Worm (Caenorhabditis elegans) whole organism, early embryonic: ENCODE data around the gene K07H8.9.

Experiments
- B0310.2 ChIP-seq: sonication (generic microtip); optimal IDR thresholded peaks from 2 replicates; lab custom pipeline; 2016; ENCODE audit warnings: mild to moderate bottlenecking, missing genetic modification characterization, missing compliant biosample characterization
- F13C5.2 ChIP-seq: sonication (generic microtip); optimal IDR thresholded peaks from 2 replicates; lab custom pipeline; 2017; ENCODE audit warnings: mild to moderate bottlenecking, missing genetic modification characterization, inconsistent platforms, missing compliant biosample characterization
- aly-1 ChIP-seq: sonication (generic microtip); optimal IDR thresholded peaks from 2 replicates; lab custom pipeline; 2016; ENCODE audit warnings: missing genetic modification characterization, missing compliant biosample characterization
- ama-1 ChIP-seq: fragments of 150-350 bp; optimal IDR thresholded peaks from 2 replicates; lab custom pipeline; 2014
- ceh-13 ChIP-seq: fragments of 200-800 bp; sonication (Bioruptor generic); optimal IDR thresholded peaks from 2 replicates; lab custom pipeline; 2018; ENCODE audit warnings: mild to moderate bottlenecking, missing genetic modification characterization, missing compliant biosample characterization
- ceh-36 ChIP-seq: sonication (generic microtip); optimal IDR thresholded peaks from 2 replicates; lab custom pipeline; 2016; ENCODE audit warnings: missing genetic modification characterization, inconsistent platforms, missing compliant biosample characterization
- ets-7 ChIP-seq: sonication (generic microtip); optimal IDR thresholded peaks from 2 replicates; lab custom pipeline; 2016; ENCODE audit warnings: missing genotype, missing genetic modification characterization, missing compliant biosample characterization
- flt-1 ChIP-seq: fragments of 200-800 bp; sonication (Bioruptor generic); IDR thresholded peaks from 2 replicates; pipeline ENCODE4 v1.3.6; 2022; ENCODE audit warnings: missing genetic modification characterization, missing compliant biosample characterization
- hmbx-1 ChIP-seq: sonication (generic microtip); optimal IDR thresholded peaks from 2 replicates; lab custom pipeline; 2016; ENCODE audit warnings: mild to moderate bottlenecking, missing genetic modification characterization, missing compliant biosample characterization
- hmg-4 ChIP-seq: fragments of 200-800 bp; sonication (Bioruptor generic); optimal IDR thresholded peaks from 2 replicates; lab custom pipeline; 2018; ENCODE audit warnings: mild to moderate bottlenecking, missing genetic modification characterization, missing compliant biosample characterization
- hnd-1 ChIP-seq: sonication (generic microtip); optimal IDR thresholded peaks from 2 replicates; lab custom pipeline; 2016; ENCODE audit warnings: missing genetic modification characterization, missing compliant biosample characterization
- pes-1 ChIP-seq: fragments of 200-800 bp; sonication (Bioruptor generic); IDR thresholded peaks from 2 replicates; pipeline ENCODE4 v1.3.6; 2022; ENCODE audit warnings: missing genetic modification reagents, missing genetic modification characterization, missing compliant biosample characterization
- scrt-1 ChIP-seq: fragments of 200-800 bp; sonication (Bioruptor generic); IDR thresholded peaks from 2 replicates; pipeline ENCODE4 v1.3.6; 2022; ENCODE audit warnings: missing genetic modification characterization, missing compliant biosample characterization
- sea-1 ChIP-seq: fragments of 200-800 bp; sonication (Bioruptor generic); conservative IDR thresholded peaks from 2 replicates; pipeline ENCODE4 v1.3.6; 2022; ENCODE audit warnings: missing genetic modification characterization, missing compliant biosample characterization
- tbx-11 ChIP-seq: fragments of 200-800 bp; sonication (Bioruptor generic); IDR thresholded peaks from 2 replicates; pipeline ENCODE4 v1.3.6; 2022; ENCODE audit warnings: missing genetic modification characterization, missing compliant biosample characterization
- tbx-37 ChIP-seq: fragments of 200-800 bp; sonication (Bioruptor generic); conservative IDR thresholded peaks from 2 replicates; pipeline ENCODE4 v1.3.6; 2022; ENCODE audit warnings: missing genetic modification reagents, missing genetic modification characterization, missing compliant biosample characterization
- tra-4 ChIP-seq: sonication (generic microtip); optimal IDR thresholded peaks from 2 replicates; lab custom pipeline; 2017; ENCODE audit warnings: missing genetic modification characterization, missing compliant biosample characterization

The K07H8.9 gene

ce11 chrIV:8289105-8289504 lies 2.8 kb upstream of the K07H8.9 start:
- TF ChIP-seq sea-1 (GFP tag; lab: Robert Waterston, UW) (0 out of 2 replicates have a peak, but pooled peaks have one; percentile 10), tra-4 (tag; lab: Kevin White, UChicago) (no peak)

ce11 chrIV:8287287-8287686 lies 1.0 kb upstream of the K07H8.9 start:
- TF ChIP-seq F13C5.2 (tag; lab: Kevin White, UChicago) (no peak), aly-1 (no peak), hmg-4 (GFP tag; lab: Kevin White, UChicago) (no peak), B0310.2 (no peak), tbx-11 (GFP tag; lab: Robert Waterston, UW) (no peak), ceh-36 (tag; lab: Kevin White, UChicago) (no peak)

DNA sequence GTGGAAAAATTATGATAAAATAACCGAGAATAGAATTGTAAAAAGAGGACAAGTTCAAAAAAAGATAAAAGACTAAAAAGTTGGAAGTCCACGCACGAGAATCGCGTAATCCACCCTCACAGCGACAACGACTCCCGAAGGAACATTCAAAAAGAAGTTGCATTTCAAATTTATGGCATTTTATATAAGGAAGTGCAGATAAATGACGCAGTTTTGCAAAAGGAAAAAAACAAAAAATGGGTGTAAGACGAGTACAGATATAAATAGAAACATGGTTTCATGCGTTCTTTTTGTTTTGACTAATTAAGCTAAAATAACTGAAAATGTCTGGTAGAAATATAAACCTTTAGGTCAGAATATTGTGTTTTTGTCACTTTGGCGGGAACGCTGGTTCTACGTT lies 3.1 kb downstream of the K07H8.9 start:
- no peak for TF ChIP-seq ceh-36 (tag; lab: Kevin White, UChicago)
- no peak for TF ChIP-seq ets-7 (tag; lab: Kevin White, UChicago)
- no peak for TF ChIP-seq flt-1 (GFP tag; lab: Robert Waterston, UW)

DNA sequence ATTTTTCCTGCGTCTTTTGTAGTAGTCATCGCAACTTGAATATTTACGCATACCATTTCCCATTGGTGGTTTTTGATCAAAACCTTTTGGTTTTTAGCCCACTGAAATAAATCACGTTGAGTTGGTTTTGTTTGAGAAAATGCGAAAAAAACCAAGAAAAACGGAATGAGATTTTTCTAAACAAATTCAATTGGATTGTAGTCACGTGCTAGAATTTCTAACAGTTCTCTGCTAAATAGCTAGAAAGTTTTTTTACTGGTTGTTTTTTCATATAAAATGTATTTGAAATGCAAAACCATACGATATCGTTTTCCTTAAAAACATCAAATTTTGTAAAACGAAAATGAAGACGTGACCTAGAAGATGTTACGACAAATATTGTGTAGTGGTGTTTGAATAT lies 9.7 kb downstream of the K07H8.9 start, which contains the start of gene K07H8.12:
K07H8.12 (minus strand) TSS at position 101 of the 400 bp plus-strand sequence.
- TF ChIP-seq hnd-1 (tag; lab: Kevin White, UChicago) (no peak), B0310.2 (no peak), flt-1 (GFP tag; lab: Robert Waterston, UW) (no peak), hmbx-1 (tag; lab: Kevin White, UChicago) (no peak)

- TF ChIP-seq aly-1 (no peak), hmg-4 (GFP tag; lab: Kevin White, UChicago) (no peak), F13C5.2 (tag; lab: Kevin White, UChicago) (no peak), hnd-1 (tag; lab: Kevin White, UChicago) (no peak), B0310.2 (no peak), hmbx-1 (tag; lab: Kevin White, UChicago) (no peak), ceh-13 (no peak)
Measured at ce11 chrIV:8275232-8275631, 11.0 kb downstream of the K07H8.9 start, which contains the start of gene K07H8.11. TSS of gene K07H8.11 (minus strand) at chrIV:8275332.

DNA sequence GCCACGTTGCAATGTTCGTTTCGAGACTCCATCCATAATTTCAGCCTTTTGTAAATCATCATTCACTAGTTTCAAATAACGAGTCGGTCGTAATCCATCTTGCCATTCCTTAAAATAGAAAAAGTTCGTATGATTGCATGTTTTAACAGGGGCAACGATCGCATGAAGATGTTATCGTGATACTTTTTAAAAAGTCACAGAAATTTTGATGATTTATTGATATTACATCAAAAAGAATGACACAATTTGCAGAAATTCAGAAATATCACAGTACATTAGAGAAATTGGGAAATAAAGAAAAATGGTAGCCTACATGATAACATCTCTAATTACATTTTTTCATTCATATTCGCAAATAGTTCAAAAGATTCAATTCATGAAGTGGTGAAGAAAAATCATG lies 12.9 kb downstream of the K07H8.9 start:
- TF ChIP-seq hmg-4 (GFP tag; lab: Kevin White, UChicago) (no peak), ceh-13 (no peak), hnd-1 (tag; lab: Kevin White, UChicago) (no peak), scrt-1 (GFP tag; lab: Robert Waterston, UW) (no peak), flt-1 (GFP tag; lab: Robert Waterston, UW) (no peak), B0310.2 (no peak), aly-1 (no peak), ama-1 (no peak), hmbx-1 (tag; lab: Kevin White, UChicago) (no peak), pes-1 (GFP tag; lab: Robert Waterston, UW) (no peak), tra-4 (tag; lab: Kevin White, UChicago) (no peak), F13C5.2 (tag; lab: Kevin White, UChicago) (no peak), tbx-37 (no peak), ceh-36 (tag; lab: Kevin White, UChicago) (no peak), sea-1 (GFP tag; lab: Robert Waterston, UW) (no peak), tbx-11 (GFP tag; lab: Robert Waterston, UW) (no peak)

ce11 chrIV:8268024-8268423 lies 18.3 kb downstream of the K07H8.9 start, which contains the start of the genes K07H8.5 and K07H8.8:
TSS of gene K07H8.5 (plus strand) at chrIV:8268324.
TSS of gene K07H8.8 (minus strand) at chrIV:8268412.
- TF ChIP-seq ceh-36 (tag; lab: Kevin White, UChicago) (no peak), hmg-4 (GFP tag; lab: Kevin White, UChicago) (no peak), ama-1 (no peak), pes-1 (GFP tag; lab: Robert Waterston, UW) (no peak), hnd-1 (tag; lab: Kevin White, UChicago) (no peak)

ce11 chrIV:8266024-8266949 lies 20.0 kb downstream of the K07H8.9 start:
- no peak for TF ChIP-seq ceh-13
- TF ChIP-seq hmbx-1 (tag; lab: Kevin White, UChicago), result no peak
- TF ChIP-seq sea-1 (GFP tag; lab: Robert Waterston, UW), result no peak
- TF ChIP-seq ceh-36 (tag; lab: Kevin White, UChicago), result no peak
- TF ChIP-seq scrt-1 (GFP tag; lab: Robert Waterston, UW), result no peak
- no peak for TF ChIP-seq ama-1
- no peak for TF ChIP-seq aly-1

DNA sequence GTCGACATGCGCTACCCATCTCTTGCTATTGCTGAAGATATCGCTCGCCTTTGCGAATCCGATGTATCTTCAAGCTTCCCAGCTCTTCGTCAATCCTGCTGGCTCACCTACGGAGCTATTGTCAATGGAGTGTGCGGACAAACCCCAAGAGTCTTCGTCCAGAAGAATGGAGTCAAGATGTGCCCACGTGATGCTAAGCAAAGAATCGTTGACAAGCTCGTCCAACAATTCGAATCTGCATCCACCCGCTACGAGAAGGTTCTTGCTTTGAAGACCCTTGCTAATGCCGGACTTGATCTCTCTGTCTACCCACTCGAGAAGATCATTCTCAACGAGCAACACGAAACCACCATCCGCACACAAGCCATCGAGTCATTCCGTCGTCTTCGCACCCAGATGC lies 23.6 kb downstream of the K07H8.9 start:
- TF ChIP-seq flt-1 (GFP tag; lab: Robert Waterston, UW) (no peak), ets-7 (tag; lab: Kevin White, UChicago) (no peak), scrt-1 (GFP tag; lab: Robert Waterston, UW) (no peak), ceh-36 (tag; lab: Kevin White, UChicago) (no peak), hmg-4 (GFP tag; lab: Kevin White, UChicago) (no peak), sea-1 (GFP tag; lab: Robert Waterston, UW) (no peak), hmbx-1 (tag; lab: Kevin White, UChicago) (no peak), ceh-13 (no peak), pes-1 (GFP tag; lab: Robert Waterston, UW) (no peak), F13C5.2 (tag; lab: Kevin White, UChicago) (no peak), ama-1 (no peak), tra-4 (tag; lab: Kevin White, UChicago) (no peak), tbx-11 (GFP tag; lab: Robert Waterston, UW) (no peak), B0310.2 (no peak), aly-1 (no peak), tbx-37 (no peak), hnd-1 (tag; lab: Kevin White, UChicago) (no peak)
